In the genomic region with DNA sequence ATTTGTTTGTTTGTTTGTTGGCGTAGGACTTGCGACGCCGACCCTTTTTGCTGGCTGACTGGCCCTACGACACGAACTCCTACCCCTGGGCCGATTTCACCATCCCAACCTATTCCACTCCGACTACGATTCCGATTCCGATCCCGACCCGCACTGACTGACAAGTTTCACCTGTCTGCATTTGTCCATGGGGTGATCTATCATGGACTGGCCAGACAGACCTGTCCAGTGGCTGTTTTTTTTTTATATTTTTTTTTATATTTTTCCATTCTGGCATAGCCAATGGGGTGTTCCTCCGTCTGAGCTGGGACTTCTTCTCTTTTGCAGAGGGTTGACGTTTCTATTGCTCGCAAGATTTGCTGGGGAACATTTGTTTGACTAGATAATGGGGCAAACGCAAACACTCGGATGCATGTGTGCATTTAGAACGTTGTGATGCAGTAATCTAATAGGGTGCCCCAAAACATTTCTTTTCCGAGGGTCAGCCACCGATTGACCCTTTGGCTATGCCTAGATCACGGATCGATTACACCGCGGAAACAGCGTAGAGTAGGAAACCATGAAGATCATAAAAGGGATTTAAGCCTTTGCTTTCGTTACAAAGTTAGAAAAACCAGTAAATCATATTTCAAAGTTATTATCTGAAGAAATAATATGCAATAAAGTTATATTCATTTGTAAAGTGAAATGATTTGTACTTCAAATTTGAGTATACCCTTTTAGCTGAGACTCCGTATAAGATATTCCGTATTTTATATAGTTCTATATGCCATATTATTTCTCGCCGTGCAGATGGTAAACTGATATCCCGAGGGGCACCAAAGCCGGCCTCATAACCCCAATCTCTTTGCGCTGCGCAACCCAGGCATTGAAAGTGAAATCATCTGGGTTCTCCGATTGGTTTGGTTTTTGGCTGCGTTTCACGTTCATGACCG, we compare ENCODE assay signal across 1 fruit fly cellular context.
TF ChIP-seq lines count a peak whose summit lies in the region.

No protein-coding gene starts in this region.

TF ChIP-seq in whole organism, embryonic, 481 proteins besides CTCF, POLR2A, EP300 and RAD21 (continued from another document):
- TF ChIP-seq sob (GFP tag; IDR thresholded peaks at IDR 0.05; lab: Robert Waterston, UW) = no peak
- 0 out of 2 replicates have a peak, but pooled peaks have one; percentile 22 for TF ChIP-seq sens-2 (GFP tag; IDR thresholded peaks at IDR 0.05; lab: Robert Waterston, UW)
- no peak for TF ChIP-seq HLH54F (GFP tag; optimal IDR thresholded peaks at IDR 0.05; lab: Kevin White, UChicago)
- TF ChIP-seq Ets97D (GFP tag; optimal IDR thresholded peaks at IDR 0.05; lab: Kevin White, UChicago) = no peak
- TF ChIP-seq Med (GFP tag; lab: Kevin White, UChicago) = peak; percentile 67
- TF ChIP-seq CG16863 (GFP tag; optimal IDR thresholded peaks at IDR 0.05; lab: Kevin White, UChicago) = peak; percentile 31
- peak; percentile 51 for TF ChIP-seq CG8924 (tag; optimal IDR thresholded peaks at IDR 0.05; lab: Kevin White, UChicago)
- TF ChIP-seq z (GFP tag; IDR thresholded peaks at IDR 0.05; lab: Robert Waterston, UW) = 0 out of 3 replicates have a peak, but pooled peaks have one; percentile 20
- TF ChIP-seq klu (GFP tag; IDR thresholded peaks at IDR 0.05; lab: Robert Waterston, UW) = no peak
- TF ChIP-seq Atf3 (GFP tag; optimal IDR thresholded peaks at IDR 0.05; lab: Kevin White, UChicago) = no peak
- no peak for TF ChIP-seq NK7.1 (GFP tag; optimal IDR thresholded peaks at IDR 0.05; lab: Kevin White, UChicago)
- no peak for TF ChIP-seq Dek (tag; optimal IDR thresholded peaks at IDR 0.05; lab: Kevin White, UChicago)
- no peak for TF ChIP-seq yki (optimal IDR thresholded peaks at IDR 0.05; lab: Kevin White, UChicago)
- TF ChIP-seq CG32772 (GFP tag; IDR thresholded peaks at IDR 0.05; lab: Robert Waterston, UW) = peak; percentile 67
- no peak for TF ChIP-seq wek (GFP tag; optimal IDR thresholded peaks at IDR 0.05; lab: Kevin White, UChicago)
- TF ChIP-seq CG11093 (GFP tag; IDR thresholded peaks at IDR 0.05; lab: Robert Waterston, UW) = 0 out of 3 replicates have a peak, but pooled peaks have one; percentile 10
- peak; percentile 65 for TF ChIP-seq fd96Cb (tag; optimal IDR thresholded peaks at IDR 0.05; lab: Kevin White, UChicago)
- TF ChIP-seq dmrt99B (tag; optimal IDR thresholded peaks at IDR 0.05; lab: Kevin White, UChicago) = peak; percentile 35
- no peak for TF ChIP-seq abd-A (tag; optimal IDR thresholded peaks at IDR 0.05; lab: Kevin White, UChicago)
- peak; percentile 87 for TF ChIP-seq sens (GFP tag; lab: Kevin White, UChicago)
- no peak for TF ChIP-seq CG3065 (GFP tag; optimal IDR thresholded peaks at IDR 0.05; lab: Kevin White, UChicago)
- TF ChIP-seq trh (GFP tag; optimal IDR thresholded peaks at IDR 0.05; lab: Kevin White, UChicago) = no peak
- TF ChIP-seq az2 (GFP tag; optimal IDR thresholded peaks at IDR 0.05; lab: Kevin White, UChicago) = peak; percentile 48
- TF ChIP-seq Hand (GFP tag; optimal IDR thresholded peaks at IDR 0.05; lab: Kevin White, UChicago) = no peak
- no peak for TF ChIP-seq CG16813 (GFP tag; IDR thresholded peaks at IDR 0.05; lab: Robert Waterston, UW; ENCODE audit: partially characterized antibody)
- TF ChIP-seq al (GFP tag; IDR thresholded peaks at IDR 0.05; lab: Robert Waterston, UW) = no peak
- peak; percentile 62; the same call in 1 of the 3 replicates for TF ChIP-seq so (GFP tag; IDR thresholded peaks at IDR 0.05; lab: Robert Waterston, UW)
- TF ChIP-seq Atf6 (GFP tag; IDR thresholded peaks at IDR 0.05; lab: Robert Waterston, UW) = no peak; the same call in 1 of the 2 replicates
- TF ChIP-seq NC2α (GFP tag; optimal IDR thresholded peaks at IDR 0.05; lab: Kevin White, UChicago) = no peak
- peak; percentile 67 for TF ChIP-seq Sox102F (GFP tag; optimal IDR thresholded peaks at IDR 0.05; lab: Kevin White, UChicago)
- no peak for TF ChIP-seq Fer1 (GFP tag; optimal IDR thresholded peaks at IDR 0.05; lab: Kevin White, UChicago)
- TF ChIP-seq stc (GFP tag; IDR thresholded peaks at IDR 0.05; lab: Robert Waterston, UW) = no peak
- no peak for TF ChIP-seq Sry-β (GFP tag; optimal IDR thresholded peaks at IDR 0.05; lab: Kevin White, UChicago)
- no peak for TF ChIP-seq CG11398 (GFP tag; optimal IDR thresholded peaks at IDR 0.05; lab: Kevin White, UChicago)
- TF ChIP-seq CG7271 (tag; optimal IDR thresholded peaks at IDR 0.05; lab: Kevin White, UChicago) = no peak
- TF ChIP-seq mld (GFP tag; IDR thresholded peaks at IDR 0.05; lab: Robert Waterston, UW; ENCODE audit: partially characterized antibody) = no peak
- peak; percentile 29 for TF ChIP-seq jumu (GFP tag; optimal IDR thresholded peaks at IDR 0.05; lab: Kevin White, UChicago)
- no peak for TF ChIP-seq tap (tag; optimal IDR thresholded peaks at IDR 0.05; lab: Kevin White, UChicago)
